Worm (Caenorhabditis elegans) whole organism, young adult: ENCODE results near the gene chil-6.

Experiments
- egl-44 ChIP-seq: fragments of 200-800 bp; sonication (Bioruptor generic); IDR thresholded peaks from 2 replicates; pipeline ENCODE4 v1.3.6; 2022; ENCODE audit warnings: missing genetic modification reagents, missing genetic modification characterization, missing compliant biosample characterization
- nfya-1 ChIP-seq: sonication (generic microtip); optimal IDR thresholded peaks from 2 replicates; lab custom pipeline; 2017; ENCODE audit warnings: antibody characterized with exemption, missing compliant biosample characterization, missing genetic modification characterization, borderline replicate concordance; ENCODE audit not compliant: insufficient read depth

DNA sequence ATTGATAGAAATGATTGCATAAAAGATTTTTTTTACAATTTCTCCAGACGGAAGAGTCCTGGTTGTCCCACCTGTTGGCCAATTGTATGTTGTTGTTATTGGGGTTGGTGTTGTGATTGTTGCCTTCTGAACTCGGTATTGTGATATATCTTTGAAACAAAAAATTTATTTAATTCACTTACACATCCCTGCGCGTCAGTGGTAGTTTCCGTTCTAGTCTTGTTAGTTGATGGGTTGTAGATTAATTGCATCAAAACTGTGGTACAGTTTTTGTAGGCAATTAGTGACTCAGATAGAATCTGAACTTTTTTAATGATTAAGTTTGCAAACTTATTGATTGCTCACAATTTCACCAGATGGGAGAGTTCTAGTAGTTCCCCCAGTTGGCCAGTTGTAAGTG lies 46.8 kb upstream of the chil-6 start:
- TF ChIP-seq egl-44 (GFP tag; lab: Robert Waterston, UW) (no peak), nfya-1 (tag; lab: Kevin White, UChicago) (no peak)
